Fruit fly (Drosophila melanogaster) whole organism, embryonic: ENCODE data around the gene CG11374.

ENCODE experiments used
- Adf1 ChIP-seq: fragments of 200-800 bp; sonication (Bioruptor generic); IDR thresholded peaks from 2 replicates; pipeline ENCODE4 v1.3.6; 2022; ENCODE audit warnings: missing biosample characterization, missing genetic modification characterization
- B-H1 ChIP-seq: fragments of 200-800 bp; sonication (Bioruptor generic); IDR thresholded peaks from 3 replicates; pipeline ENCODE4 v1.3.6; 2022; ENCODE audit warnings: missing biosample characterization, missing genetic modification characterization
- CG10366 ChIP-seq: fragments of 200-800 bp; sonication (Bioruptor generic); IDR thresholded peaks from 2 replicates; pipeline ENCODE4 v1.3.6; 2022; ENCODE audit warnings: missing biosample characterization, missing genetic modification characterization
- CG11504 ChIP-seq: fragments of 200-800 bp; sonication (Bioruptor generic); optimal IDR thresholded peaks from 3 replicates; lab custom pipeline; 2019; ENCODE audit warnings: missing biosample characterization, mild to moderate bottlenecking, missing genetic modification characterization, moderate library complexity
- CG12659 ChIP-seq: fragments of 200-800 bp; sonication (Bioruptor generic); optimal IDR thresholded peaks from 3 replicates; lab custom pipeline; 2017; ENCODE audit warnings: mild to moderate bottlenecking, missing biosample characterization, missing genetic modification reagents, missing genetic modification characterization
- CG13296 ChIP-seq: fragments of 200-800 bp; sonication (Bioruptor generic); optimal IDR thresholded peaks from 3 replicates; lab custom pipeline; 2018; ENCODE audit warnings: missing biosample characterization, mild to moderate bottlenecking, missing genetic modification characterization
- CG14050 ChIP-seq: fragments of 200-800 bp; sonication (Bioruptor generic); IDR thresholded peaks from 3 replicates; pipeline ENCODE4 v1.3.6; 2022; ENCODE audit warnings: missing biosample characterization, missing genetic modification characterization
- CG14441 ChIP-seq: fragments of 200-800 bp; sonication (Bioruptor generic); IDR thresholded peaks from 2 replicates; pipeline ENCODE4 v1.3.6; 2022; ENCODE audit warnings: missing biosample characterization, missing genetic modification characterization
- CG18476 ChIP-seq: fragments of 200-800 bp; sonication (Bioruptor generic); optimal IDR thresholded peaks from 2 replicates; lab custom pipeline; 2016; ENCODE audit warnings: missing biosample characterization, mild to moderate bottlenecking, missing genetic modification characterization
- CG18599 ChIP-seq: fragments of 200-800 bp; sonication (Bioruptor generic); optimal IDR thresholded peaks from 3 replicates; lab custom pipeline; 2017; ENCODE audit warnings: missing biosample characterization, missing genetic modification characterization, mild to moderate bottlenecking, moderate library complexity, missing genetic modification reagents
- CG2712 ChIP-seq: fragments of 200-800 bp; optimal IDR thresholded peaks from 3 replicates; lab custom pipeline; 2019; ENCODE audit warnings: missing biosample characterization, mild to moderate bottlenecking, missing genetic modification characterization, moderate library complexity
- CG32767 ChIP-seq: fragments of 200-800 bp; sonication (Bioruptor generic); IDR thresholded peaks from 2 replicates; pipeline ENCODE4 v1.3.6; 2022; ENCODE audit warnings: missing biosample characterization, missing genetic modification characterization
- CG33213 ChIP-seq: fragments of 200-800 bp; sonication (Bioruptor generic); optimal IDR thresholded peaks from 3 replicates; lab custom pipeline; 2016; ENCODE audit warnings: missing biosample characterization, missing genetic modification characterization
- CG34224 ChIP-seq: fragments of 200-800 bp; sonication (Bioruptor generic); IDR thresholded peaks from 3 replicates; pipeline ENCODE4 v1.3.6; 2022; ENCODE audit warnings: missing biosample characterization, missing genetic modification characterization; ENCODE audit not compliant: partially characterized antibody
- CG5180 ChIP-seq: fragments of 200-800 bp; sonication (Bioruptor generic); optimal IDR thresholded peaks from 3 replicates; lab custom pipeline; 2017; ENCODE audit warnings: missing biosample characterization, missing genetic modification characterization, mild to moderate bottlenecking, moderate library complexity, missing genetic modification reagents
- CG6854 ChIP-seq: fragments of 200-800 bp; sonication (Bioruptor generic); optimal IDR thresholded peaks from 3 replicates; lab custom pipeline; 2017; ENCODE audit warnings: missing biosample characterization, mild to moderate bottlenecking, missing genetic modification characterization
- CG7271 ChIP-seq: fragments of 200-800 bp; sonication (Bioruptor generic); optimal IDR thresholded peaks from 2 replicates; lab custom pipeline; 2018; ENCODE audit warnings: missing biosample characterization, mild to moderate bottlenecking, missing genetic modification characterization, moderate library complexity
- D ChIP-seq, 2 experiments: fragments of 200-800 bp in 1 of 2; fragments of >200 bp in 1 of 2; sonication (Bioruptor generic) in 1 of 2; optimal IDR thresholded peaks; 2 replicates in 1 of 2; 3 replicates in 1 of 2; lab custom pipeline; 2017; ENCODE audit warnings: mild to moderate bottlenecking in 1 of 2, missing biosample characterization in 1 of 2, missing genetic modification characterization in 1 of 2, missing genetic modification reagents in 1 of 2
- Deaf1 ChIP-seq: fragments of 200-800 bp; optimal IDR thresholded peaks from 3 replicates; lab custom pipeline; 2019; ENCODE audit warnings: missing biosample characterization, mild to moderate bottlenecking, missing genetic modification characterization, moderate library complexity
- E2f1 ChIP-seq: fragments of 200-800 bp; sonication (Bioruptor generic); IDR thresholded peaks from 2 replicates; pipeline ENCODE4 v1.3.6; 2022; ENCODE audit warnings: missing biosample characterization, missing genetic modification characterization
- Eip74EF ChIP-seq, 2 experiments: fragments of 200-800 bp in 1 of 2; fragments of >200 bp in 1 of 2; sonication (Bioruptor generic) in 1 of 2; optimal IDR thresholded peaks; 2 replicates each; lab custom pipeline; 2017 to 2019; ENCODE audit warnings: missing biosample characterization in 2 of 2, missing genetic modification characterization in 2 of 2, mild to moderate bottlenecking in 1 of 2, moderate library complexity in 1 of 2
- Gsc ChIP-seq: fragments of 200-800 bp; sonication (Bioruptor generic); IDR thresholded peaks from 2 replicates; pipeline ENCODE4 v1.3.6; 2022; ENCODE audit warnings: missing biosample characterization, missing genetic modification characterization
- HLH54F ChIP-seq: fragments of 200-800 bp; sonication (Bioruptor generic); optimal IDR thresholded peaks from 3 replicates; lab custom pipeline; 2016; ENCODE audit warnings: missing biosample characterization, missing genetic modification characterization
- Hmr ChIP-seq: fragments of 200-800 bp; sonication (Bioruptor generic); optimal IDR thresholded peaks from 3 replicates; lab custom pipeline; 2017; ENCODE audit warnings: mild to moderate bottlenecking, missing biosample characterization, missing genetic modification reagents, missing genetic modification characterization
- Med ChIP-seq: fragments of 200-800 bp; sonication (Bioruptor generic); peaks from one replicate; lab custom pipeline; 2016; ENCODE audit warnings: missing biosample characterization, missing genetic modification characterization, mild to moderate bottlenecking, inconsistent platforms, moderate library complexity
- Ravus ChIP-seq: fragments of 200-800 bp; sonication (Bioruptor generic); IDR thresholded peaks from 2 replicates; pipeline ENCODE4 v1.3.6; 2022; ENCODE audit warnings: missing biosample characterization, missing genetic modification characterization
- Ssrp ChIP-seq: fragments of 200-800 bp; sonication (Bioruptor generic); optimal IDR thresholded peaks from 2 replicates; lab custom pipeline; 2018; ENCODE audit warnings: missing biosample characterization, mild to moderate bottlenecking, missing genetic modification characterization, moderate library complexity
- bbx ChIP-seq: fragments of 200-800 bp; sonication (Bioruptor generic); IDR thresholded peaks from 2 replicates; pipeline ENCODE4 v1.3.6; 2022; ENCODE audit warnings: missing biosample characterization, missing genetic modification characterization; ENCODE audit not compliant: partially characterized antibody
- bowl ChIP-seq: fragments of 200-800 bp; sonication (Bioruptor generic); IDR thresholded peaks from 2 replicates; pipeline ENCODE4 v1.3.6; 2022; ENCODE audit warnings: missing biosample characterization, missing genetic modification characterization
- br ChIP-seq: fragments of >200 bp; optimal IDR thresholded peaks from 2 replicates; lab custom pipeline; 2017
- btn ChIP-seq: fragments of 200-800 bp; sonication (Bioruptor generic); optimal IDR thresholded peaks from 2 replicates; lab custom pipeline; 2016; ENCODE audit warnings: missing biosample characterization, missing genetic modification characterization
- cato ChIP-seq: fragments of 200-800 bp; sonication (Bioruptor generic); optimal IDR thresholded peaks from 2 replicates; lab custom pipeline; 2016; ENCODE audit warnings: missing biosample characterization, missing genetic modification characterization, borderline replicate concordance
- cg ChIP-seq: fragments of 200-800 bp; sonication (Bioruptor generic); optimal IDR thresholded peaks from 3 replicates; lab custom pipeline; 2019; ENCODE audit warnings: missing biosample characterization, mild to moderate bottlenecking, missing genetic modification characterization, moderate library complexity
- cwo ChIP-seq: fragments of 200-800 bp; sonication (Bioruptor generic); optimal IDR thresholded peaks from 3 replicates; lab custom pipeline; 2017; ENCODE audit warnings: missing biosample characterization, missing genetic modification characterization, mild to moderate bottlenecking, moderate library complexity, missing genetic modification reagents
- ftz-f1 ChIP-seq: fragments of 200-800 bp; sonication (Bioruptor generic); optimal IDR thresholded peaks from 2 replicates; lab custom pipeline; 2016; ENCODE audit warnings: missing biosample characterization, missing genetic modification characterization
- grn ChIP-seq: fragments of 200-800 bp; sonication (Bioruptor generic); optimal IDR thresholded peaks from 3 replicates; lab custom pipeline; 2017; ENCODE audit warnings: missing biosample characterization, missing genetic modification characterization
- hkb ChIP-seq, 2 experiments: fragments of 200-800 bp in 1 of 2; fragments of >200 bp in 1 of 2; sonication (Bioruptor generic) in 1 of 2; IDR thresholded peaks in 1 of 2; optimal IDR thresholded peaks in 1 of 2; 2 replicates each; pipeline versions ENCODE4 v1.3.6 to Lab custom; 2017 to 2022; ENCODE audit warnings: missing biosample characterization in 1 of 2, missing genetic modification characterization in 1 of 2
- kni ChIP-seq: fragments of 200-800 bp; sonication (Bioruptor generic); optimal IDR thresholded peaks from 3 replicates; lab custom pipeline; 2017; ENCODE audit warnings: mild to moderate bottlenecking, missing biosample characterization, missing genetic modification reagents, missing genetic modification characterization
- mirr ChIP-seq: fragments of 200-800 bp; sonication (Bioruptor generic); optimal IDR thresholded peaks from 3 replicates; lab custom pipeline; 2018; ENCODE audit warnings: missing biosample characterization, mild to moderate bottlenecking, missing genetic modification characterization
- p53 ChIP-seq: fragments of 200-800 bp; sonication (Bioruptor generic); optimal IDR thresholded peaks from 2 replicates; lab custom pipeline; 2016; ENCODE audit warnings: missing biosample characterization, missing genetic modification characterization
- phol ChIP-seq: fragments of 200-800 bp; sonication (Bioruptor generic); optimal IDR thresholded peaks from 3 replicates; lab custom pipeline; 2018; ENCODE audit warnings: missing biosample characterization, mild to moderate bottlenecking, missing genetic modification characterization, moderate library complexity
- pnt ChIP-seq: fragments of 200-800 bp; sonication (Bioruptor generic); optimal IDR thresholded peaks from 3 replicates; lab custom pipeline; 2016; ENCODE audit warnings: missing biosample characterization, missing genetic modification characterization
- ranshi ChIP-seq: fragments of 200-800 bp; sonication (Bioruptor generic); IDR thresholded peaks from 2 replicates; pipeline ENCODE4 v1.3.6; 2022; ENCODE audit warnings: missing biosample characterization, missing genetic modification characterization
- tio ChIP-seq: fragments of 200-800 bp; sonication (Bioruptor generic); optimal IDR thresholded peaks from 2 replicates; lab custom pipeline; 2017; ENCODE audit warnings: missing biosample characterization, missing genetic modification characterization, inconsistent platforms
- tna ChIP-seq: fragments of 200-800 bp; sonication (Bioruptor generic); IDR thresholded peaks from 2 replicates; pipeline ENCODE4 v1.3.6; 2022; ENCODE audit warnings: missing biosample characterization, missing genetic modification characterization; ENCODE audit not compliant: partially characterized antibody
- ttk ChIP-seq: fragments of 200-800 bp; sonication (Bioruptor generic); IDR thresholded peaks from 2 replicates; pipeline ENCODE4 v2.1.2; 2022; ENCODE audit warnings: missing biosample characterization, missing genetic modification characterization
- tup ChIP-seq: fragments of 200-800 bp; sonication (Bioruptor generic); optimal IDR thresholded peaks from 2 replicates; lab custom pipeline; 2016; ENCODE audit warnings: missing biosample characterization, mild to moderate bottlenecking, missing genetic modification characterization, moderate library complexity
- zfh1 ChIP-seq: fragments of 200-800 bp; sonication (Bioruptor generic); IDR thresholded peaks from 3 replicates; pipeline ENCODE4 v1.3.6; 2022; ENCODE audit warnings: missing biosample characterization, missing genetic modification characterization

The CG11374 gene

dm6 chr2L:125364-126252 is 49.5 kb downstream of the CG11374 start:
- TF ChIP-seq CG33213 (GFP tag; lab: Kevin White, UChicago) (no peak), bowl (GFP tag; lab: Robert Waterston, UW) (no peak), D (optimal IDR thresholded peaks at IDR 0.05; lab: Kevin White, UChicago) (no peak), D (GFP tag; optimal IDR thresholded peaks at IDR 0.05; lab: Kevin White, UChicago) (no peak), HLH54F (GFP tag; lab: Kevin White, UChicago) (no peak), CG32767 (GFP tag; lab: Robert Waterston, UW) (no peak), Gsc (no peak), br (lab: Kevin White, UChicago) (no peak), CG34224 (GFP tag; lab: Robert Waterston, UW) (no peak), ftz-f1 (peak; percentile 34), btn (no peak), CG13296 (GFP tag; lab: Kevin White, UChicago) (peak; percentile 59), grn (GFP tag; lab: Kevin White, UChicago) (peak; percentile 11), CG11504 (tag; lab: Kevin White, UChicago) (no peak), E2f1 (no peak), pnt (no peak), CG18476 (GFP tag; lab: Kevin White, UChicago) (no peak), Hmr (peak; percentile 11), Adf1 (GFP tag; lab: Robert Waterston, UW) (0 out of 2 replicates have a peak, but pooled peaks have one; percentile 5), Med (GFP tag; lab: Kevin White, UChicago) (peak; percentile 71), hkb (optimal IDR thresholded peaks at IDR 0.05; lab: Kevin White, UChicago) (no peak), hkb (GFP tag; IDR thresholded peaks at IDR 0.05; lab: Robert Waterston, UW) (0 out of 2 replicates have a peak, but pooled peaks have one; percentile 7), ttk (GFP tag; lab: Robert Waterston, UW) (no peak), CG6854 (GFP tag; lab: Kevin White, UChicago) (no peak), tup (no peak), cwo (peak; percentile 35), ranshi (GFP tag; lab: Robert Waterston, UW) (no peak), tio (no peak), CG7271 (no peak), CG18599 (GFP tag; lab: Kevin White, UChicago) (peak; percentile 17), cg (GFP tag; lab: Kevin White, UChicago) (peak; percentile 24), Ravus (no peak), Eip74EF (GFP tag; optimal IDR thresholded peaks at IDR 0.05; lab: Kevin White, UChicago) (no peak), Deaf1 (tag; lab: Kevin White, UChicago) (no peak), CG12659 (GFP tag; lab: Kevin White, UChicago) (no peak), phol (tag; lab: Kevin White, UChicago) (no peak), zfh1 (GFP tag; lab: Robert Waterston, UW) (no peak), CG14441 (GFP tag; lab: Robert Waterston, UW) (no peak), B-H1 (GFP tag; lab: Robert Waterston, UW) (no peak), Ssrp (tag; lab: Kevin White, UChicago) (no peak), CG14050 (no peak), kni (GFP tag; lab: Kevin White, UChicago) (no peak), CG5180 (GFP tag; lab: Kevin White, UChicago) (no peak), mirr (GFP tag; lab: Kevin White, UChicago) (peak; percentile 90), p53 (no peak), tna (GFP tag; lab: Robert Waterston, UW) (no peak), CG2712 (tag; lab: Kevin White, UChicago) (no peak), CG10366 (no peak), bbx (GFP tag; lab: Robert Waterston, UW) (no peak), cato (GFP tag; lab: Kevin White, UChicago) (no peak)
